Worm (Caenorhabditis elegans): ENCODE measurements around the gene jtr-1.

Gene jtr-1

ce11 chrIV:1405780-1406179 lies 14.9 kb upstream of the jtr-1 start:
- TF ChIP-seq lin-39 (tag; optimal IDR thresholded peaks at IDR 0.05) = no peak
- TF ChIP-seq aha-1 (tag) = peak; percentile 36
- TF ChIP-seq ama-1 (optimal IDR thresholded peaks at IDR 0.05) = no peak
- TF ChIP-seq nhr-48 (tag; optimal IDR thresholded peaks at IDR 0.05) = peak; percentile 20
- no peak for TF ChIP-seq nhr-41 (GFP tag; IDR thresholded peaks at IDR 0.05)
- peak; percentile 22 for TF ChIP-seq dve-1 (tag; optimal IDR thresholded peaks at IDR 0.05; ENCODE audit: insufficient read depth)
- TF ChIP-seq dmd-6 (GFP tag; IDR thresholded peaks at IDR 0.05) = peak; percentile 45; the same call in 1 of the 2 replicates
- TF ChIP-seq lsy-2 (tag; optimal IDR thresholded peaks at IDR 0.05) = peak in 1 of 2 experiments; percentile 3
- TF ChIP-seq nhr-28 (tag; optimal IDR thresholded peaks at IDR 0.05) = peak; percentile 38
- peak; percentile 23 for TF ChIP-seq hlh-11 (tag; optimal IDR thresholded peaks at IDR 0.05)

DNA sequence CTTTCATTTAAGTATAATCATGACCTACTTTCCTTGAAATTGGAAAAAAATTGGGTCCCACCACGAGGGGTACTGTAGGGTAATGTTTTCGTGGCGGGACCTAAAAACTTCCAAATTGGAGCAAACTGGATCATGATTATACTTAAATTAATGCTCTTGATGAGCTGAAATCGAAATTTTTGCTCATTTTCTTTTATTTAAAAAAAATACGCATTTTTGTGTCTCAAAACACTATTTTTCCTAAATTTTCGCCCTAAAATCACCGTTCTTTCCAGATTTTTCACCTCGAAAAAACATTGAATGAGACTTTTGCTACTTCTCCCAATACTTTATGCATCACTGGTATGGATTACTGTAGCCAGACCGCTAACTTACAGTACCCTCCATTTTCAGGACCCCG lies 14.5 kb upstream of the jtr-1 start, which contains the start of gene spp-31:
TSS of gene spp-31 (plus strand) at position 301 of the 400 bp plus-strand sequence.
- TF ChIP-seq ceh-20 (GFP tag; IDR thresholded peaks at IDR 0.05) = no peak
- no peak for TF ChIP-seq D1046.2 (GFP tag; IDR thresholded peaks at IDR 0.05)
- no peak for TF ChIP-seq F26F4.8 (GFP tag; conservative IDR thresholded peaks at IDR 0.05)
- TF ChIP-seq Y5F2A.4 (GFP tag; optimal IDR thresholded peaks at IDR 0.05) = no peak
- TF ChIP-seq ctbp-1 (GFP tag; IDR thresholded peaks at IDR 0.05) = no peak
- no peak for TF ChIP-seq zfp-3 (GFP tag; conservative IDR thresholded peaks at IDR 0.05)
- no peak for TF ChIP-seq nhr-76 (tag; optimal IDR thresholded peaks at IDR 0.05)
- TF ChIP-seq daf-8 (GFP tag; IDR thresholded peaks at IDR 0.05) = no peak
- TF ChIP-seq cey-2 (tag; optimal IDR thresholded peaks at IDR 0.05; ENCODE audit: borderline replicate concordance, insufficient read depth) = no peak
- TF ChIP-seq nhr-28 (tag; optimal IDR thresholded peaks at IDR 0.05) = no peak

DNA sequence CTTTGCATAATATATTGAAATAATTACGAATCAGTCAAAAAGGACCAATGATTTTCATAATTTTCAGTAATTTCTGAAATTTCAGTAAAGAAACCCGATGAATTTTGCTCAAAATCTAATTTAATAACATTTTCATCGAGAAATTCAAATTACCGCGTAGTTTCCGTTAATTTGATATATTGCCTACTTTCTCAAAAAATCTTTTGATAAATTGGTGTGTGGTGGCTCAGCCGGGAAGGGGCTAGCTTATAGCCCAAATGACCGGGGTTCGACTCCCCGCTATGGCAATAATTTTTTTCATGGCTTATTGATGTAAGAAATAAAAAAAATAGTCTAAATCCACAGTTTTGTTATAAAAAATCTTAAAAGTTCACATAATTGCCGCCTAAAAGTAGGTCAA lies 13.7 kb upstream of the jtr-1 start:
- TF ChIP-seq lin-38 (GFP tag; IDR thresholded peaks at IDR 0.05) (peak; percentile 11; the same call in 1 of the 2 replicates), aha-1 (tag) (peak; percentile 94), daf-8 (GFP tag; IDR thresholded peaks at IDR 0.05) (no peak), mes-2 (tag; optimal IDR thresholded peaks at IDR 0.05; ENCODE audit: poor library complexity, severe bottlenecking) (no peak)

DNA sequence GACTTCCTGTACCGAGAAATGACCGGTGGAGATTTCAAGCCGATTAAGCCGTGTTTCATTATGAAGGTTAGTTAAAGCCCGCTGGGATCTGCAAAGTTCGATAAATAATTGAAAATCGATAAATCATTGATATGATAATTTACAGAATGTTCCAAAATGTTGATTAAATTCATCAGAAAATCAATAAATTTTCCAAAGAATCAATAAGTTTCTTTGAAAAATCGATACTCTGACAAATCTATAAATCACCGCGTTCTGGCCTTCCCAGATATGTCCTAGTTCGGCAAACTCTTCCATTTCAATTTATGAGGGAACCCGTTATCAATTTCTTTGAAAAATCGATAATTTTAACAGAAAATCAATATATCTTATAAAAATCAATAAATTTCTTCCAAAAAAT lies 13.2 kb upstream of the jtr-1 start:
- no peak for TF ChIP-seq mdt-29 (GFP tag; IDR thresholded peaks at IDR 0.05)
- TF ChIP-seq nhr-42 (GFP tag; IDR thresholded peaks at IDR 0.05) = no peak
- no peak for TF ChIP-seq lim-7 (GFP tag; IDR thresholded peaks at IDR 0.05)
- no peak for TF ChIP-seq nhr-11 (tag; optimal IDR thresholded peaks at IDR 0.05)
- no peak for TF ChIP-seq zip-2 (tag; optimal IDR thresholded peaks at IDR 0.05)
- peak; percentile 68 for TF ChIP-seq ceh-28 (tag; optimal IDR thresholded peaks at IDR 0.05)
- TF ChIP-seq F26F4.8 (GFP tag; conservative IDR thresholded peaks at IDR 0.05) = no peak

DNA sequence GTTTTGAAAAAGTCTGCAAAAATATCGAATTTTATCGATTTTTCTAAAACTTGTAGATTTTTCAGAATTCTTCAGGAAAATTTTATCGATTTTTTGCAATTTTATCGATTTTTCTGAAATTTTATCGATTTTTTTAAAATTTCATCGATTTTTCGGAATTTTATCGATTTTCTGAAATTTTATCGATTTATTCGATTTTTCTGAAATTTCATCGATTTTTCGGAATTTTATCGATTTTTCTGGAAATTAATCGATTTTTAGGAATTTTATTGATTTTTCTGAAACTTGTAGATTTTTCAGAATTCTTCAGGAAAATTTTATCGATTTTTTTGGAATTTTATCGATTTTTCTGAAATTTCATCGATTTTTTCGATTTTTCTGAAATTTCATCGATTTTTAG lies 12.6 kb upstream of the jtr-1 start:
- no peak for TF ChIP-seq R02D3.7 (tag; optimal IDR thresholded peaks at IDR 0.05)
- no peak for TF ChIP-seq nhr-102 (tag; optimal IDR thresholded peaks at IDR 0.05)
- no peak for TF ChIP-seq rbr-2 (tag; optimal IDR thresholded peaks at IDR 0.05)
- TF ChIP-seq spr-3 (GFP tag; optimal IDR thresholded peaks at IDR 0.05) = no peak
- TF ChIP-seq arid-1 (GFP tag; conservative IDR thresholded peaks at IDR 0.05) = no peak
- no peak for TF ChIP-seq lsy-2 (tag; optimal IDR thresholded peaks at IDR 0.05)
- TF ChIP-seq ceh-28 (tag; optimal IDR thresholded peaks at IDR 0.05) = peak; percentile 82
- TF ChIP-seq F44E2.7 (GFP tag; IDR thresholded peaks at IDR 0.05) = 0 out of 2 replicates have a peak, but pooled peaks have one; percentile 41
- TF ChIP-seq nhr-237 (tag; optimal IDR thresholded peaks at IDR 0.05) = no peak
- no peak for TF ChIP-seq dmd-6 (GFP tag; IDR thresholded peaks at IDR 0.05)
- TF ChIP-seq dmd-8 (GFP tag; IDR thresholded peaks at IDR 0.05) = no peak
- no peak for TF ChIP-seq ceh-62 (tag; optimal IDR thresholded peaks at IDR 0.05)
- no peak for TF ChIP-seq snpc-1.2 (GFP tag; IDR thresholded peaks at IDR 0.05)

All from whole organism, L4 larva.